Fruit fly (Drosophila melanogaster) Kc167 (cell line): ENCODE results near the gene CG6195.

ENCODE experiments used
- h ChIP-seq: fragments of >200 bp; optimal IDR thresholded peaks from 3 replicates; lab custom pipeline; 2018; ENCODE audit warnings: missing external identifiers
- insv ChIP-seq: fragments of >200 bp; optimal IDR thresholded peaks from 3 replicates; lab custom pipeline; 2018; ENCODE audit warnings: missing external identifiers
- psq ChIP-seq: fragments of >200 bp; optimal IDR thresholded peaks from 2 replicates; lab custom pipeline; 2017; ENCODE audit warnings: missing external identifiers
- ttk ChIP-seq: sonication (Bioruptor generic); optimal IDR thresholded peaks from 2 replicates; lab custom pipeline; 2017; ENCODE audit warnings: missing external identifiers

DNA sequence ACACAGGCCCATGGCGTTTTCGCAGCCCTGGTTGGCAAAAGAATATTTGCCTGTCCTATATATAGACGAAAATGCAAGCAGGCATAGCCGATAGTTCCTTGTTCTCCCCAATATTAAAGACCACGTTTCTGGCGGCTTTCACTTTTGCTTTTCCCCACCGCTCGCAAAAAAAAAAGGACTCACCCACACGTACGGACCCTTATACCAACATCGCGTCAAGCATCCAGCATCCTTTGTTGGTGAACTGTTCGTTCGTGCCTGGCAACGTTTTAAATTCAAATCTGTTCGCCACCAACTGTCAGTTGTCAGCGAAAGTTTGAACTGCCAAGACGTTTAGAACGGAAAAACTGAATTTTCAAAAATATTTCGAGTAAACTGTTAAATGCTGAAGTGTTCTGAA is 11.2 kb upstream of the CG6195 start, which contains the start of gene ort:
- no peak for TF ChIP-seq insv (lab: Kevin White, UChicago)
- TF ChIP-seq psq (lab: Kevin White, UChicago), result no peak
- TF ChIP-seq h (lab: Kevin White, UChicago), result no peak
- no peak for TF ChIP-seq ttk (lab: Kevin White, UChicago)
